Fruit fly (Drosophila melanogaster) whole organism, prepupa: ENCODE results near the gene Tmep.

ENCODE experiments used
- Blimp-1 ChIP-seq: fragments of 200-800 bp; sonication (Bioruptor generic); optimal IDR thresholded peaks from 3 replicates; lab custom pipeline; 2017; ENCODE audit warnings: missing biosample characterization, missing genetic modification characterization, mild to moderate bottlenecking, moderate library complexity, missing genetic modification reagents
- CG10631 ChIP-seq: fragments of 200-800 bp; sonication (Bioruptor generic); optimal IDR thresholded peaks from 2 replicates; lab custom pipeline; 2016; ENCODE audit warnings: missing biosample characterization, missing genetic modification characterization
- CG16779 ChIP-seq: fragments of 200-800 bp; sonication (Bioruptor generic); optimal IDR thresholded peaks from 3 replicates; lab custom pipeline; 2017; ENCODE audit warnings: missing biosample characterization, mild to moderate bottlenecking, missing genetic modification characterization
- CG31627 ChIP-seq: fragments of 200-800 bp; sonication (Bioruptor generic); optimal IDR thresholded peaks from 3 replicates; lab custom pipeline; 2016; ENCODE audit warnings: missing biosample characterization, missing genetic modification characterization
- CG4318 ChIP-seq: fragments of 200-800 bp; sonication (Bioruptor generic); optimal IDR thresholded peaks from 3 replicates; lab custom pipeline; 2017; ENCODE audit warnings: missing biosample characterization, mild to moderate bottlenecking, missing genetic modification characterization
- CG6854 ChIP-seq: fragments of 200-800 bp; sonication (Bioruptor generic); optimal IDR thresholded peaks from 2 replicates; lab custom pipeline; 2017; ENCODE audit warnings: missing biosample characterization, mild to moderate bottlenecking, missing genetic modification characterization
- CG8119 ChIP-seq: fragments of 200-800 bp; sonication (Bioruptor generic); IDR thresholded peaks from 3 replicates; pipeline ENCODE4 v1.3.6; 2022; ENCODE audit warnings: missing biosample characterization, missing genetic modification characterization
- CG8632 ChIP-seq: fragments of 200-800 bp; sonication (Bioruptor generic); optimal IDR thresholded peaks from 3 replicates; lab custom pipeline; 2016; ENCODE audit warnings: missing biosample characterization, missing genetic modification characterization
- Eip78C ChIP-seq: fragments of 200-800 bp; sonication (Bioruptor generic); peaks from one replicate; lab custom pipeline; 2016; ENCODE audit warnings: missing biosample characterization, missing genetic modification characterization
- Eip93F ChIP-seq: fragments of 200-800 bp; sonication (Bioruptor generic); optimal IDR thresholded peaks from 2 replicates; lab custom pipeline; 2016; ENCODE audit warnings: missing biosample characterization, mild to moderate bottlenecking, missing genetic modification characterization
- Ets21C ChIP-seq: fragments of 200-800 bp; sonication (Bioruptor generic); optimal IDR thresholded peaks from 3 replicates; lab custom pipeline; 2016; ENCODE audit warnings: missing biosample characterization, missing genetic modification characterization
- Ets96B ChIP-seq: fragments of 200-800 bp; optimal IDR thresholded peaks from 2 replicates; lab custom pipeline; 2019; ENCODE audit warnings: missing biosample characterization, mild to moderate bottlenecking, missing genetic modification characterization, moderate library complexity
- Hr38 ChIP-seq: sonication (Bioruptor generic); optimal IDR thresholded peaks from 2 replicates; lab custom pipeline; 2016; ENCODE audit warnings: missing biosample characterization, missing genetic modification characterization
- Hr39 ChIP-seq: fragments of 200-800 bp; sonication (Bioruptor generic); optimal IDR thresholded peaks from 2 replicates; lab custom pipeline; 2016; ENCODE audit warnings: missing biosample characterization, missing genetic modification characterization
- Hr4 ChIP-seq: fragments of 200-800 bp; sonication (Bioruptor generic); optimal IDR thresholded peaks from 3 replicates; lab custom pipeline; 2016; ENCODE audit warnings: missing biosample characterization, missing genetic modification characterization
- Lpt ChIP-seq: fragments of 200-800 bp; sonication (Bioruptor generic); optimal IDR thresholded peaks from 3 replicates; lab custom pipeline; 2016; ENCODE audit warnings: missing biosample characterization, missing genetic modification characterization
- OdsH ChIP-seq: fragments of 200-800 bp; sonication (Bioruptor generic); optimal IDR thresholded peaks from 3 replicates; lab custom pipeline; 2016; ENCODE audit warnings: missing biosample characterization, missing genetic modification characterization
- Sox102F ChIP-seq: fragments of 200-800 bp; sonication (Bioruptor generic); optimal IDR thresholded peaks from 2 replicates; lab custom pipeline; 2016; ENCODE audit warnings: missing biosample characterization, mild to moderate bottlenecking, missing genetic modification characterization
- Sox14 ChIP-seq: fragments of 200-800 bp; sonication (Bioruptor generic); optimal IDR thresholded peaks from 3 replicates; lab custom pipeline; 2016; ENCODE audit warnings: missing biosample characterization, missing genetic modification characterization
- Sox15 ChIP-seq: fragments of 200-800 bp; sonication (Bioruptor generic); optimal IDR thresholded peaks from 3 replicates; lab custom pipeline; 2016; ENCODE audit warnings: missing biosample characterization, missing genetic modification characterization
- achi ChIP-seq: fragments of 200-800 bp; sonication (Bioruptor generic); optimal IDR thresholded peaks from 3 replicates; lab custom pipeline; 2016; ENCODE audit warnings: missing biosample characterization, missing genetic modification characterization
- acj6 ChIP-seq: fragments of 200-800 bp; sonication (Bioruptor generic); optimal IDR thresholded peaks from 3 replicates; lab custom pipeline; 2016; ENCODE audit warnings: missing biosample characterization, missing genetic modification characterization
- cyc ChIP-seq: fragments of 200-800 bp; sonication (Bioruptor generic); optimal IDR thresholded peaks from 3 replicates; lab custom pipeline; 2016; ENCODE audit warnings: missing biosample characterization, missing genetic modification characterization
- dac ChIP-seq: fragments of 200-800 bp; sonication (Bioruptor generic); optimal IDR thresholded peaks from 2 replicates; lab custom pipeline; 2017; ENCODE audit warnings: missing biosample characterization, mild to moderate bottlenecking, missing genetic modification characterization
- dsx ChIP-seq: fragments of 200-800 bp; optimal IDR thresholded peaks from 3 replicates; lab custom pipeline; 2019; ENCODE audit warnings: missing biosample characterization, mild to moderate bottlenecking, missing genetic modification characterization, moderate library complexity; ENCODE audit not compliant: poor library complexity, severe bottlenecking
- eg ChIP-seq: fragments of 200-800 bp; sonication (Bioruptor generic); IDR thresholded peaks from 3 replicates; pipeline ENCODE4 v1.3.6; 2022; ENCODE audit warnings: missing biosample characterization, missing genetic modification characterization
- esn ChIP-seq: fragments of 200-800 bp; sonication (Bioruptor generic); optimal IDR thresholded peaks from 2 replicates; lab custom pipeline; 2016; ENCODE audit warnings: missing biosample characterization, mild to moderate bottlenecking, missing genetic modification characterization, moderate library complexity
- fkh ChIP-seq: fragments of 200-800 bp; sonication (Bioruptor generic); optimal IDR thresholded peaks from 3 replicates; lab custom pipeline; 2017; ENCODE audit warnings: missing biosample characterization, mild to moderate bottlenecking, missing genetic modification characterization, moderate library complexity
- lz ChIP-seq: fragments of 200-800 bp; sonication (Bioruptor generic); optimal IDR thresholded peaks from 3 replicates; lab custom pipeline; 2016; ENCODE audit warnings: missing biosample characterization, missing genetic modification characterization
- svp ChIP-seq: fragments of 200-800 bp; sonication (Bioruptor generic); peaks from one replicate; lab custom pipeline; 2016; ENCODE audit warnings: missing biosample characterization, missing genetic modification characterization

Tmep gene

DNA sequence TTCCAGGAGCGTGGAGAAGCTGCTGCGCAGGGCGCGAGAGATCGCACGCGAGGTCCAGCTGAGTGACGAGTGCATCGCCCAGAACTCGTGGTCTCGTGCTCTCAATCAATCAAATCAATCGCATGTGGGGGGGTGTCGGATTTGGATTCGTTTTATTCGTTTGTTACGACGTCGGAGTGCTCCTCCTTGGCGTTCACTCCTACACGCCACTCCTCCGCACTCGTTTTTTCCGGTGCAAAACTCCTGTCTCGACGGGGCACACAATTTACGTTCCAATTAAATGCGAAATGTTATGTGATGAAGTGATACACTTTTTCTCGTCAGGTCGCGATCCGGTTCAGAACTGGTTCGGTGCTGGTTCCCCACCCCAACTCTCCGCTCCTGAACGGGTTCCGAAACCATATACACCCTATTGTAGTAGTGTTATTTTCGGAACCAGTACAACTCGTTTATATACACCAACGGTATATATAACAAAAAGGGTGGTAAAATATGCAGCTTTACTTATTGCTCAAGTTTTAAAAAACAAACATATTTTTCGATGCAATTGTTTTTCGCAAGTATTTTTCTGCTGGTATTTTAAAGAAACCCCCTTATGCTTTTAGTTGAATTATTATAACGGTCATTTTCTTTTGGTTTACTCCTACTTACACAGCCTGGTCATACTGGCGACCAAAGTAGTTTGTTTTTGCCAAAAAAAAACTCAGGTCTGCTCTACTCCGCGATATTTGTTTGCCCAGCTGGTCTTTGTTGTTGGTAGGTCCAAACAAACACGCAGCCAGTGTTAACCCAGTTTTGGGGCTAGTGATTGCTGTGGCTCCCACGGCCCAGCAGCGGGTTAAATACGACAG is 32.3 kb upstream of the Tmep start, which contains the start of the genes CG12091 and pns (continued):
- TF ChIP-seq dac (GFP tag; lab: Kevin White, UChicago) (no peak), CG10631 (GFP tag; lab: Kevin White, UChicago) (no peak), acj6 (GFP tag; lab: Kevin White, UChicago) (no peak), lz (GFP tag; lab: Kevin White, UChicago) (peak; percentile 65), Hr39 (GFP tag; lab: Kevin White, UChicago) (no peak), Ets21C (no peak), Lpt (GFP tag; lab: Kevin White, UChicago) (peak; percentile 21), CG8119 (GFP tag; lab: Robert Waterston, UW) (peak; percentile 24; the same call in 1 of the 3 replicates), Eip93F (GFP tag; lab: Kevin White, UChicago) (no peak), dsx (no peak), cyc (GFP tag; lab: Kevin White, UChicago) (peak; percentile 61), Sox15 (GFP tag; lab: Kevin White, UChicago) (no peak)

DNA sequence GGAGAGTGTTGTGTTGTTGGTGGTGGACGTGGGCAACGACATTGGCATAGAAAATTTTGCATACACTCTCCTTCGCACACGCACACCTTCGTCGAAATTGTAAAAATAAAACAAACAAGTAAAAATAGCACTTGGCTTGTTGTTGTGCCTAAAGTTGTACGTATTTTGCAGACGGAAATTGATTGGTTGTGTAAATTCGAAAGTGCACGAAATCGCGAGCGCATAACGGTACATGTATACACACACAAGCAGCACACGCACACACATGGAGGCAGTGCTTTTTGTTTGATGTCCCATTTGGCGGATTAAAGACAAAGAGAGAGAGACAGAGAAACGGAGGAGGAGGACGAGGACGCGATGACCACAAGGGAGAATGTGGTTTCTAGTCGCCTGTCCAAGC is 31.6 kb upstream of the Tmep start:
- TF ChIP-seq CG6854 (GFP tag; lab: Kevin White, UChicago): no peak
- TF ChIP-seq CG16779 (tag; lab: Kevin White, UChicago): peak; percentile 33
- TF ChIP-seq eg (GFP tag; lab: Robert Waterston, UW): no peak

- peak; percentile 3 for TF ChIP-seq Eip78C
- TF ChIP-seq svp (GFP tag; lab: Kevin White, UChicago): peak; percentile 84
- TF ChIP-seq Sox102F (GFP tag; lab: Kevin White, UChicago): no peak
Observed at dm6 chr3L:1538314-1538854, 30.6 kb upstream of the Tmep start.

DNA sequence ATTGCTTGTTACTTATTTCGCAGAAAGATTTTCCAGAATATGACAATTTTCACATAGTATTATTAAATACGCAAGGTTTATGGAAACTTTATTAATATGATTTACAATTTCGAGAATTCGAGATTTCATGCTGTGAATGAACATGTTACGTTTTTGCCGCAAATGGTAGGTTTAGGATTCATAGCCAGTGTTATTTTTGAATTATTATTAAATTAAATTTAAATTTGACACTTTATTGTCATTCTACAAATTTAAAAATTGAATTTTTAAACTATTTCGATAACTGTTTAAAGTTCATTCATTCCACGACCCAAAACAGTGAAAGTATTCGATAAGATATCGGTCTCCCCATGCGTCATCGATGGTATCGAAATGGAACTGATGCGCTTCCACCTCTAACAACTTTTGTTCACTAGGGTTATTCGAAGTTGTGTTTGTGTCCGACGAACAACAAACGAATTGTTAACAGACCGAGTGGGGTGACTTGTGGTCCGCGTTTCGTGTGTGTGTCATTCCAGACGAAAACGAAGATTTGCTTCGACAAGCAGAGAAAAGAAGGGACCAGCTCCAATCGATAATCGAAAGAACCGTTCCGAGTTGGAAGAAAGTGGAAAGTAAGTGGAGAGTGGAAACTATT is 23.2 kb upstream of the Tmep start, which contains the start of the genes CG32313 and Pcyt1:
TSS of gene CG32313 (minus strand) at position 51 of the 637 bp plus-strand sequence.
TSS of gene Pcyt1 (plus strand) at position 400 of the 637 bp plus-strand sequence.
- TF ChIP-seq Eip78C (peak; percentile 67), lz (GFP tag; lab: Kevin White, UChicago) (no peak), achi (GFP tag; lab: Kevin White, UChicago) (no peak), Ets96B (no peak), CG8632 (GFP tag; lab: Kevin White, UChicago) (no peak), CG10631 (GFP tag; lab: Kevin White, UChicago) (no peak), Lpt (GFP tag; lab: Kevin White, UChicago) (no peak), Hr4 (GFP tag; lab: Kevin White, UChicago) (no peak), cyc (GFP tag; lab: Kevin White, UChicago) (no peak), Hr38 (GFP tag; lab: Kevin White, UChicago) (no peak), fkh (GFP tag; lab: Kevin White, UChicago) (no peak), OdsH (GFP tag; lab: Kevin White, UChicago) (no peak), Blimp-1 (GFP tag; lab: Kevin White, UChicago) (no peak), dsx (no peak), CG8119 (GFP tag; lab: Robert Waterston, UW) (no peak), Sox102F (GFP tag; lab: Kevin White, UChicago) (peak; percentile 15), CG31627 (no peak), CG4318 (GFP tag; lab: Kevin White, UChicago) (no peak), svp (GFP tag; lab: Kevin White, UChicago) (peak; percentile 79), Eip93F (GFP tag; lab: Kevin White, UChicago) (peak; percentile 31), Sox14 (GFP tag; lab: Kevin White, UChicago) (peak; percentile 28), esn (GFP tag; lab: Kevin White, UChicago) (peak; percentile 24), CG6854 (GFP tag; lab: Kevin White, UChicago) (peak; percentile 46), Hr39 (GFP tag; lab: Kevin White, UChicago) (no peak)
